Worm (Caenorhabditis elegans): ENCODE measurements around the gene K01A12.4.

DNA sequence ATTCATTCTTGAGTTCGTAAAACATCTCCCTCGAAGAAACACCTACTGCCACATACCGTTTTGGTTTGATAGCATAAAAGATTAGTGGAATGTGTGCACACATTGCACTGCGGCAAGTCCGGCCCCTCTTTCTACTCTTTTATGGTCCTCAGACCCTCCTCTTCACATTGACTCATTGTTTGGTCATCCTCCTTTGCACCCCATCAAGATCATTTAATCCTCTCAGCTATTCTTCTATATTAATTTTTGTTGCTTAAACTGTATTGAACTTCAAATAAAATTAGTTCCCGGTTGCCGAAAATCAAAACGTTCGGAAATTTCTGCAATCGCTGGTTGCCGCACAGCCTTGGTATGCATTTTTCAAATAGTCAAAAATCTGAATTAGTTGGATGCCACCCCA lies 49.6 kb downstream of the K01A12.4 start, which contains the start of gene rig-1:
- no peak for TF ChIP-seq ceh-82 (tag; optimal IDR thresholded peaks at IDR 0.05)
- no peak for TF ChIP-seq ztf-4 (tag; optimal IDR thresholded peaks at IDR 0.05)
- no peak for TF ChIP-seq ama-1 (optimal IDR thresholded peaks at IDR 0.05)
- TF ChIP-seq R02D3.7 (tag; optimal IDR thresholded peaks at IDR 0.05), result no peak
- no peak for TF ChIP-seq egl-27 (tag; optimal IDR thresholded peaks at IDR 0.05)
- TF ChIP-seq tbx-2 (tag; optimal IDR thresholded peaks at IDR 0.05), result no peak
- no peak for TF ChIP-seq fkh-10 (GFP tag; optimal IDR thresholded peaks at IDR 0.05)
- no peak for TF ChIP-seq ceh-9 (tag; optimal IDR thresholded peaks at IDR 0.05)
- TF ChIP-seq nhr-25 (tag; optimal IDR thresholded peaks at IDR 0.05), result no peak
